Worm (Caenorhabditis elegans) whole organism, L2 larva: ENCODE measurements around the gene athp-3.
A peak's percentile ranks its signal among the peaks of the same experiment; 100 is the strongest.
"Not testable (repeated sequence)": the region's sequence is repeated elsewhere in the genome, so short reads cannot be mapped to it uniquely, and the experiment has no call there.

Source experiments
- C34F6.9 ChIP-seq: fragments of 150-350 bp; optimal IDR thresholded peaks from 2 replicates; lab custom pipeline; 2014; ENCODE audit warnings: missing biosample characterization, missing genetic modification characterization
- F13H6.1 ChIP-seq: sonication (generic microtip); optimal IDR thresholded peaks from 2 replicates; lab custom pipeline; 2016; ENCODE audit warnings: missing genetic modification characterization, missing compliant biosample characterization
- Y55F3AM.14 ChIP-seq: fragments of 200-800 bp; sonication (Bioruptor generic); optimal IDR thresholded peaks from 2 replicates; lab custom pipeline; 2018; ENCODE audit warnings: mild to moderate bottlenecking, missing genetic modification characterization, missing compliant biosample characterization
- alr-1 ChIP-seq: fragments of 150-350 bp; optimal IDR thresholded peaks from 2 replicates; lab custom pipeline; 2014; ENCODE audit warnings: missing biosample characterization, missing genetic modification characterization
- aly-2 ChIP-seq: fragments of 150-350 bp; optimal IDR thresholded peaks from 2 replicates; lab custom pipeline; 2014; ENCODE audit warnings: missing biosample characterization, missing genetic modification characterization
- blmp-1 ChIP-seq: sonication (generic microtip); optimal IDR thresholded peaks from 2 replicates; lab custom pipeline; 2017; ENCODE audit warnings: missing genetic modification characterization, mild to moderate bottlenecking, missing compliant biosample characterization, antibody characterized with exemption, moderate library complexity; ENCODE audit not compliant: insufficient read depth
- ceh-16 ChIP-seq: fragments of 150-350 bp; optimal IDR thresholded peaks from 2 replicates; lab custom pipeline; 2014; ENCODE audit warnings: missing biosample characterization, missing genetic modification characterization
- crh-2 ChIP-seq: sonication (generic microtip); optimal IDR thresholded peaks from 2 replicates; lab custom pipeline; 2017; ENCODE audit warnings: missing biosample characterization, missing genetic modification characterization
- dmd-4 ChIP-seq: sonication (generic microtip); optimal IDR thresholded peaks from 2 replicates; lab custom pipeline; 2017; ENCODE audit warnings: missing biosample characterization, missing genetic modification characterization
- elt-1 ChIP-seq: fragments of 150-350 bp; optimal IDR thresholded peaks from 2 replicates; lab custom pipeline; 2014; ENCODE audit warnings: missing biosample characterization, missing genetic modification characterization
- lin-13 ChIP-seq: fragments of 150-350 bp; optimal IDR thresholded peaks from 2 replicates; lab custom pipeline; 2014; ENCODE audit warnings: missing biosample characterization, missing genetic modification reagents, missing genetic modification characterization
- lin-39 ChIP-seq: fragments of 150-350 bp; optimal IDR thresholded peaks from 2 replicates; lab custom pipeline; 2014; ENCODE audit warnings: missing biosample characterization, missing genetic modification reagents, missing genetic modification characterization
- lsy-2 ChIP-seq, 2 experiments: fragments of 150-350 bp in 1 of 2; sonication (generic microtip) in 1 of 2; optimal IDR thresholded peaks; 2 replicates each; lab custom pipeline; 2014 to 2017; ENCODE audit warnings: missing biosample characterization in 2 of 2, missing genetic modification characterization in 2 of 2
- nhr-10 ChIP-seq: sonication (generic microtip); optimal IDR thresholded peaks from 2 replicates; lab custom pipeline; 2017; ENCODE audit warnings: missing biosample characterization, missing genetic modification characterization
- nhr-11 ChIP-seq: fragments of 150-350 bp; optimal IDR thresholded peaks from 2 replicates; lab custom pipeline; 2014; ENCODE audit warnings: missing biosample characterization, missing genetic modification characterization
- nhr-12 ChIP-seq: fragments of 150-350 bp; optimal IDR thresholded peaks from 2 replicates; lab custom pipeline; 2014; ENCODE audit warnings: missing biosample characterization, missing genetic modification characterization
- nhr-129 ChIP-seq: fragments of 150-350 bp; optimal IDR thresholded peaks from 2 replicates; lab custom pipeline; 2014; ENCODE audit warnings: missing biosample characterization, missing genetic modification characterization
- nhr-6 ChIP-seq: fragments of 150-350 bp; optimal IDR thresholded peaks from 2 replicates; lab custom pipeline; 2014; ENCODE audit warnings: missing biosample characterization, missing genetic modification characterization
- peb-1 ChIP-seq: fragments of 150-350 bp; optimal IDR thresholded peaks from 2 replicates; lab custom pipeline; 2014; ENCODE audit warnings: missing biosample characterization, missing genetic modification characterization
- skn-1 ChIP-seq: sonication (generic microtip); optimal IDR thresholded peaks from 2 replicates; lab custom pipeline; 2017; ENCODE audit warnings: missing biosample characterization, missing genetic modification characterization
- sma-9 ChIP-seq, 2 experiments: fragments of 150-350 bp in 1 of 2; sonication (generic microtip) in 1 of 2; optimal IDR thresholded peaks; 2 replicates each; lab custom pipeline; 2014 to 2016; ENCODE audit warnings: missing genetic modification characterization in 2 of 2, mild to moderate bottlenecking in 1 of 2, missing biosample characterization in 1 of 2, missing compliant biosample characterization in 1 of 2, missing genetic modification reagents in 1 of 2, moderate library complexity in 1 of 2
- snpc-4 ChIP-seq: fragments of 150-350 bp; optimal IDR thresholded peaks from 2 replicates; lab custom pipeline; 2014; ENCODE audit warnings: missing biosample characterization, missing genetic modification characterization
- unc-39 ChIP-seq: fragments of 150-350 bp; optimal IDR thresholded peaks from 2 replicates; lab custom pipeline; 2014; ENCODE audit warnings: missing biosample characterization, missing genetic modification characterization
- unc-55 ChIP-seq: fragments of 150-350 bp; sonication (generic microtip); optimal IDR thresholded peaks from 3 replicates; lab custom pipeline; 2014; ENCODE audit warnings: missing biosample characterization, missing genetic modification reagents, missing genetic modification characterization
- unc-62 ChIP-seq: fragments of 150-350 bp; optimal IDR thresholded peaks from 2 replicates; lab custom pipeline; 2014; ENCODE audit warnings: missing biosample characterization, missing genetic modification reagents, missing genetic modification characterization

Gene athp-3

DNA sequence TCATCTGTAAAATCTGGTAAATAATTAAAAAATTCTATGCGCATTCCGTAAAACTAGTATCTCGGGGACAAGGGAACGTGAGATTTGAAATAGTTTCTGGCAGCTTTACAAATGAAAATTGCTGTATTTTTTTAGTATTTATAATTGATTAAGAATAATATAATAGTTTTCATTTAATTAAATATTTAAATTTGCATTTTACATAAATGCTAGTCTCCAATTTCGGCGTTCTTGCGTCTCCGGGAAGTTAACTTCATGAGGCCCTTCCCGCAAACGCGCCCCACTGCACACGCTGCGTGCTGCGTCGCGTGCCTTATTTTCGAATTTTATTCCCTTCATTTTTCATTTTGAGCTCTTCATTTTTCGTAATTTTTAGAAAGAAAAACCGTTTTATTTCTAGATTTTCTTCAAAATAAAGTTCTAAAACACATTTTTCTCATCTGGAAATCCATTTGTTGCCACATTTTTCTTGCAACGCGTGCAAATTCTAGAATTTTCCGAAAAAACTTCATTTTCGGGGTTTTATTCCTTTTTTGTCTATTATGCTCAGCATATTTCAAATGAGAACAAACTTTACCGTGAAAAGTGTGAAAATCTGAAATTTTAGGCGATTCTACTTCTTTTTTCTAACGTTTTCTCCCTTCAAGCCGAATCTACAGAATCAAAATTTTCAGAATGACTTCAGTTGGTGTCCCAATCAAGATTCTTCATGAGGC lies 39.4 kb upstream of the athp-3 start, which contains the start of the genes snx-13 and snr-1 (continued):
- TF ChIP-seq aly-2 (tag; lab: Kevin White, UChicago) (no peak), nhr-6 (tag; lab: Kevin White, UChicago) (no peak)

DNA sequence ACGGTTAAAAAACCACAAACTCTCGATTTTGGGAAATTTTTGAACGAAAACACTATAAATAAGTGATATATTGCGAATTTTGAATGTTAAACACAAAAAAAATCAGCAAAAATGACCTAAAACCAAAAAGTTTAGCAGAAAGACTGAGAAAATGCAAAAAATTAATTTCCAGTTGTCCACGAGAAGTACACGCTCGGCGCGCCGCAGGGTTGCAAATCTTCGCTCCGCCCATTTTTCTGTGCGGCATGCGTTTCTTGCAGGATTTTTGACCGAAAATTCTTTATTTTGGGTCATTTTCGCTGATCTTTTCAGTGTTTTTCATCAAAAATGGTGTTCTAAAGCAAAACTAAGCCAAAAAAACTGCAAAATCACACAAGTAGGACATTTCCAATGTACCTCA lies 36.7 kb upstream of the athp-3 start:
- TF ChIP-seq elt-1 (tag; lab: Kevin White, UChicago): no peak
- TF ChIP-seq ceh-16 (tag; lab: Kevin White, UChicago): no peak
- TF ChIP-seq sma-9 (GFP tag; optimal IDR thresholded peaks at IDR 0.05; lab: Kevin White, UChicago): no peak
- TF ChIP-seq sma-9 (tag; optimal IDR thresholded peaks at IDR 0.05; lab: Kevin White, UChicago): no peak
- no peak for TF ChIP-seq nhr-10 (tag; lab: Kevin White, UChicago)
- TF ChIP-seq nhr-12 (tag; lab: Kevin White, UChicago): no peak
- no peak for TF ChIP-seq skn-1 (tag; lab: Kevin White, UChicago)
- no peak for TF ChIP-seq nhr-11
- TF ChIP-seq Y55F3AM.14 (GFP tag; lab: Kevin White, UChicago): no peak
- no peak for TF ChIP-seq lin-13 (GFP tag; lab: Kevin White, UChicago)
- TF ChIP-seq nhr-129 (tag; lab: Kevin White, UChicago): no peak
- no peak for TF ChIP-seq crh-2 (tag; lab: Kevin White, UChicago)
- TF ChIP-seq peb-1 (tag; lab: Kevin White, UChicago): no peak
- no peak for TF ChIP-seq unc-62 (GFP tag; lab: Kevin White, UChicago)
- no peak for TF ChIP-seq C34F6.9 (tag; lab: Kevin White, UChicago)
- TF ChIP-seq unc-39: no peak
- TF ChIP-seq F13H6.1 (tag; lab: Kevin White, UChicago): no peak

DNA sequence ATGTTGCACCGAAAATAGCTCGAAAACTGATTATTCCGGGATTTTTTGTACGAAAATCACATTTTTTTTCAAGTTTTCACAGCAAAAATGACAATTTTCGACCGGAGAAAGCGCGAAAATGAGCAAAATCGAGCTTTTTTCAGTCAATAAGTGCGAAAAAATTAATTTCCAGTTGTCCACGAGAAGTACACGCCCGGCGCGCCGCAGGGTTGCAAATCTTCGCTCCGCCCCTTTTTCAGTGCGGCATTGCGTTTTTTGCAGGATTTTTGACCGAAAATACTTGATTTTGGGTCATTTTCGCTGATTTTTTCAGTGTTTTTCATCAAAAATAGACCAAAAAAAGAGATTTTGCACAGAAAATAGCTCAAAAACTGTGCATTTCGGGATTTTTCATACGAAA lies 36.2 kb upstream of the athp-3 start:
- TF ChIP-seq ceh-16 (tag; lab: Kevin White, UChicago): no peak
- TF ChIP-seq unc-55: peak; percentile 40
- peak in 1 of 2 experiments; percentile 15 for TF ChIP-seq lsy-2 (tag; optimal IDR thresholded peaks at IDR 0.05; lab: Kevin White, UChicago)

DNA sequence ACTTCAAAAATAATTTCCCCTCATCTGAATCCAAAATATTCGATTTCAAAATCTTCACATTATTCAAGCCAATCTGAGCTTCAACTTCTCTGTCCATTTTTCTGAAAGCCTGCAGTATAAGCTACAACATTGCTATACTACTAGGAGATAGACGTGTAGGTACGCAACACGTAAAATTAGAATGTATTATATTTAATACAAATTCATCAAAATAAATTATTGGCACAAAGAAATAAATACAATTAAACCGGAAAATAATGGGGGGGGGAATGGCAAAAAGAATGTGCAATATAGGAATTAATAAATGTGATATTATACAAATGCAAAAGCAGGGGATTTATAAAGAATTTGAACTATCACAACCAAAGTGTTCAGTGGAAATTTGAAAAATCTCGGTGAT lies 30.5 kb upstream of the athp-3 start, which contains the start of gene Y116A8C.25:
Gene Y116A8C.25 (minus strand): TSS at position 101 of the 400 bp plus-strand sequence.
- TF ChIP-seq crh-2 (tag; lab: Kevin White, UChicago) (no peak), blmp-1 (tag; lab: Kevin White, UChicago) (no peak), lin-39 (tag; lab: Kevin White, UChicago) (no peak), unc-39 (no peak), nhr-12 (tag; lab: Kevin White, UChicago) (no peak)

DNA sequence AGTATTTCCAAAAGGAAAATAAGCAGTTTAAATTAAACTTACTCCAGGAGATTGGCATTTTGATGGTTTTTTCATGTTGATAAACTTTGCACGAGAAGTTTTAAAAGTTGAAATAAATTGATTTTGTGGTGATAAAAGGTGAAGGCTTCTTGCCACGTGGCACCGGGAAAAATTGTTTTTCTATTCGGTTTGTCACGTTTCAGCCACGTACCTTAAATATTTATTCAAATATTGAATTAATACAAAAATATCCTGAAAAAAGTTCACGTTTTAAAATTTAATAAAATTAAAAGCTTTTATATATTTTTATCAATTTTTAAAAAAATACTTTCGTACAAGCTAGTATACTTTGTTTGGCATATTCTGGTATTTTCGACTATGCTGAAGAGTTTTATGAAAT lies 22.6 kb upstream of the athp-3 start, which contains the start of gene Y116A8C.24:
Gene Y116A8C.24 (minus strand): TSS at position 101 of the 400 bp plus-strand sequence.
- not testable (repeated sequence) for TF ChIP-seq C34F6.9 (tag; lab: Kevin White, UChicago); snpc-4; alr-1 (tag; lab: Kevin White, UChicago)

DNA sequence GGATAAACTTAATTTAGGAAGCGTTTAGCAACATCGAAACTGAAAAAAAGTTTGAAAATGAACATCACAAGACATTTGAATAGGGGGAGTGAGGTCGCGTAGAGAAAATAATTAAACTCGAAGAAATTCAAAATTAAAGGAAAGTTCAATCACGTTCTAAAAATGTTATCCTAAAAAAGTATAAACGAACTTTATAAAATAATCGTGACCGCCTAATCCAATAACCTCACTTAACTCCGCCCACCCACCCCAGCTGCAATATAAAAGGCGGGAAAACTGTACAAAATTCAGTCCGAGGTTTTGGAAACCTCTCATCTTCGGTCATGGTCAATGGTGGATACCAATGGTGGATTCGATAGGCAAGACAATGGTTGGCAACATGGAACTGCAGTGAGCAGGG lies 16.8 kb upstream of the athp-3 start, which contains the start of gene Y116A8C.465:
Gene Y116A8C.465 (plus strand): TSS at position 301 of the 400 bp plus-strand sequence.
- TF ChIP-seq nhr-11; dmd-4 (tag; lab: Kevin White, UChicago); ceh-16 (tag; lab: Kevin White, UChicago): not testable (repeated sequence)
- TF ChIP-seq, all 48 proteins: peak for 0; not testable (repeated sequence) for 48

DNA sequence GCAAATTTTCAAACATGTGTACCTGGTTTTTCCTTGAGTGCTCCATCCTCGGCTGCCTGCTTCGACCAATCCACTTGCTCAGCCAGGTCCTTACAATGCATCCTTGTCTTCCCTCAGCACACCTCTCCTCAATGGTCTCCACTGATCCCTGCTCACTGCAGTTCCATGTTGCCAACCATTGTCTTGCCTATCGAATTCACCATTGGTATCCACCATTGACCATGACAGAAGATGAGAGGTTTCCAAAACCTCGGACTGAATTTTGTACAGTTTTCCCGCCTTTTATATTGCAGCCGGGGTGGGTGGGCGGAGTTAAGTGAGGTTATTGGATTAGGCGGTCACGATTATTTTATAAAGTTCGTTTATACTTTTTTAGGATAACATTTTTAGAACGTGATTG lies 15.5 kb upstream of the athp-3 start, which contains the start of gene Y116A8C.467:
Gene Y116A8C.467 (minus strand): TSS at position 101 of the 400 bp plus-strand sequence.
- TF ChIP-seq nhr-10, aly-2, alr-1 (tag; lab: Kevin White, UChicago): not testable (repeated sequence)
